Worm (Caenorhabditis elegans) whole organism, L4/young adult: ENCODE measurements around the gene calf-1.

Experiments
- W03F9.2 ChIP-seq: fragments of 150-350 bp; optimal IDR thresholded peaks from 2 replicates; lab custom pipeline; 2014; ENCODE audit warnings: missing biosample characterization, missing genetic modification characterization
- dao-5 ChIP-seq: sonication (generic microtip); optimal IDR thresholded peaks from 2 replicates; lab custom pipeline; 2016; ENCODE audit warnings: missing genotype, missing genetic modification characterization, moderate library complexity, missing compliant biosample characterization
- him-1 ChIP-seq: sonication (generic microtip); optimal IDR thresholded peaks from 2 replicates; lab custom pipeline; 2016; ENCODE audit warnings: missing genotype, missing genetic modification reagents, missing genetic modification characterization, missing compliant biosample characterization

Gene calf-1

ce11 chrV:20498980-20499379 lies 20.1 kb upstream of the calf-1 start, which contains the start of gene dct-16:
Gene dct-16, minus strand, starts transcription at chrV:20499057.
- TF ChIP-seq W03F9.2, result no peak
- no peak for TF ChIP-seq dao-5
- TF ChIP-seq him-1 (tag; lab: Kevin White, UChicago), result no peak

ce11 chrV:20497537-20497936 lies 18.6 kb upstream of the calf-1 start:
- no peak for TF ChIP-seq dao-5
- no peak for TF ChIP-seq him-1 (tag; lab: Kevin White, UChicago)
- no peak for TF ChIP-seq W03F9.2

ce11 chrV:20493271-20494231 lies 14.7 kb upstream of the calf-1 start, which contains the start of gene B0250.5:
Gene B0250.5, plus strand, starts transcription at chrV:20493924.
- TF ChIP-seq dao-5 (no peak), W03F9.2 (no peak), him-1 (tag; lab: Kevin White, UChicago) (no peak)

ce11 chrV:20492385-20492784 lies 13.5 kb upstream of the calf-1 start, which contains the start of gene srbc-79:
Gene srbc-79, minus strand, starts transcription at chrV:20492485.
- no peak for TF ChIP-seq him-1 (tag; lab: Kevin White, UChicago)
- no peak for TF ChIP-seq W03F9.2
- TF ChIP-seq dao-5, result no peak

ce11 chrV:20489102-20489501 lies 10.2 kb upstream of the calf-1 start, which contains the start of gene srbc-78:
Gene srbc-78, minus strand, starts transcription at chrV:20489202.
- TF ChIP-seq dao-5 (no peak), W03F9.2 (no peak), him-1 (tag; lab: Kevin White, UChicago) (no peak)

- TF ChIP-seq dao-5 (no peak), him-1 (tag; lab: Kevin White, UChicago) (no peak), W03F9.2 (no peak)
Observed at ce11 chrV:20486549-20486948, 7.7 kb upstream of the calf-1 start.

- TF ChIP-seq W03F9.2, result no peak
- TF ChIP-seq him-1 (tag; lab: Kevin White, UChicago), result no peak
- no peak for TF ChIP-seq dao-5
Observed at ce11 chrV:20485285-20485684, 6.4 kb upstream of the calf-1 start, which contains the start of gene dhcr-7. Gene dhcr-7, minus strand, starts transcription at chrV:20485385.

ce11 chrV:20480790-20481189 lies 1.9 kb upstream of the calf-1 start:
- TF ChIP-seq W03F9.2 (no peak), him-1 (tag; lab: Kevin White, UChicago) (no peak), dao-5 (no peak)

ce11 chrV:20476981-20477380 lies 1.9 kb downstream of the calf-1 start:
- no peak for TF ChIP-seq W03F9.2
- no peak for TF ChIP-seq dao-5
- no peak for TF ChIP-seq him-1 (tag; lab: Kevin White, UChicago)

ce11 chrV:20476514-20476913 lies 2.4 kb downstream of the calf-1 start:
- TF ChIP-seq W03F9.2, result no peak
- TF ChIP-seq him-1 (tag; lab: Kevin White, UChicago), result no peak
- TF ChIP-seq dao-5, result no peak

- TF ChIP-seq him-1 (tag; lab: Kevin White, UChicago), result no peak
- TF ChIP-seq dao-5, result no peak
- TF ChIP-seq W03F9.2, result no peak
Observed at ce11 chrV:20475830-20476229, 3.1 kb downstream of the calf-1 start, which contains the start of gene B0250.7. Gene B0250.7, minus strand, starts transcription at chrV:20476061.

- TF ChIP-seq W03F9.2 (no peak), him-1 (tag; lab: Kevin White, UChicago) (no peak), dao-5 (no peak)
Observed at ce11 chrV:20475029-20475428, 3.9 kb downstream of the calf-1 start.

- TF ChIP-seq W03F9.2, result no peak
- TF ChIP-seq him-1 (tag; lab: Kevin White, UChicago), result no peak
- TF ChIP-seq dao-5, result no peak
Observed at ce11 chrV:20470385-20470784, 8.5 kb downstream of the calf-1 start, which contains the start of gene B0250.8. Gene B0250.8, minus strand, starts transcription at chrV:20470485.

ce11 chrV:20464778-20465177 lies 14.1 kb downstream of the calf-1 start:
- TF ChIP-seq dao-5 (no peak), W03F9.2 (no peak), him-1 (tag; lab: Kevin White, UChicago) (no peak)

- no peak for TF ChIP-seq him-1 (tag; lab: Kevin White, UChicago)
- no peak for TF ChIP-seq W03F9.2
- TF ChIP-seq dao-5, result no peak
Observed at ce11 chrV:20460808-20461207, 18.1 kb downstream of the calf-1 start, which contains the start of gene B0250.18. Gene B0250.18, minus strand, starts transcription at chrV:20460908.
